Worm (Caenorhabditis elegans): ENCODE measurements around the gene srw-6.

DNA sequence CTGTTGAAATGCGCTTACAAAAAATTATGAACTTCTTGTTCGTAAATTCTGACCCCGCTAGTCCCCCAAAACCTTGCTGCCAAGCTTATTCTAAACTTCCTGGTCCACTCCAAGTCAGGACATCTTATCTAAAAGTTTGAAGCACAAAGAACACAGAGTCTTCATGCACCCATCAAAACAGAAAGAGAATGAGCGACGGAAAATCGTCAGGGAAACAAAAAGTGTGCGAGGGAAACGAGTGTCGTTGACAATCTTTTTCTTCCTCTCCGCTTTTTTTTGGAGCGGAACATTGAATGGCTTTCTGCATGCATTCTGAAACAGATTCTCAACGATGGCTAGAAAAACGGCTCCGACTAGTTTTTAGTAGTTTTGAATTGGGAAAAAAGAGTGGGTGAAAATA, 16.8 kb downstream of the srw-6 start:
- TF ChIP-seq flt-1 (GFP tag; IDR thresholded peaks at IDR 0.05) = no peak
- TF ChIP-seq ama-1 (optimal IDR thresholded peaks at IDR 0.05) = no peak
- no peak for TF ChIP-seq pes-1 (GFP tag; IDR thresholded peaks at IDR 0.05)
- no peak for TF ChIP-seq ceh-13 (GFP tag; optimal IDR thresholded peaks at IDR 0.05)

Data from whole organism, early embryonic.